Worm (Caenorhabditis elegans) whole organism, dauer: ENCODE results near the gene B0250.8.

Source experiments
- unc-62 ChIP-seq: sonication (generic microtip); optimal IDR thresholded peaks from 2 replicates; lab custom pipeline; 2017; ENCODE audit warnings: missing biosample characterization, missing genetic modification reagents, missing genetic modification characterization

Gene B0250.8

DNA sequence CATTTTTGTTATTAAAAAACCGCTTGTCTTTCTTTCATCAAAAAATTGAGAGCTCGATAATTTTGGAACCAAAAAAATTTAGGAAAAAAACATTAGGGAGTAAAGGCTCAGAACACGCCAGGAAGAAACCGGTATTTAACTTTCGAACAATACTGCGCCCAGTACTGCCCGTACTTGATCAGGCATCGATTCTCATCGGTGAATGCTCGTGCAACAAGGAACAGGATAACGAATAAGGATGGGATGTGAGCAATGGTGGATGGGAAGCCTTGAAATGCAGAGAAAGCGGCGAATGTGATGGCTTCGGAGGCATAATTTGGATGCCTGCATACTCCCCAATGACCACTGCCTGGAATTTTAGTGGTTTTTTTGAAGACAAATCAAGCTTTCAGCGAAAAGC is 10.5 kb upstream of the B0250.8 start:
- no peak for TF ChIP-seq unc-62 (GFP tag; lab: Kevin White, UChicago)

DNA sequence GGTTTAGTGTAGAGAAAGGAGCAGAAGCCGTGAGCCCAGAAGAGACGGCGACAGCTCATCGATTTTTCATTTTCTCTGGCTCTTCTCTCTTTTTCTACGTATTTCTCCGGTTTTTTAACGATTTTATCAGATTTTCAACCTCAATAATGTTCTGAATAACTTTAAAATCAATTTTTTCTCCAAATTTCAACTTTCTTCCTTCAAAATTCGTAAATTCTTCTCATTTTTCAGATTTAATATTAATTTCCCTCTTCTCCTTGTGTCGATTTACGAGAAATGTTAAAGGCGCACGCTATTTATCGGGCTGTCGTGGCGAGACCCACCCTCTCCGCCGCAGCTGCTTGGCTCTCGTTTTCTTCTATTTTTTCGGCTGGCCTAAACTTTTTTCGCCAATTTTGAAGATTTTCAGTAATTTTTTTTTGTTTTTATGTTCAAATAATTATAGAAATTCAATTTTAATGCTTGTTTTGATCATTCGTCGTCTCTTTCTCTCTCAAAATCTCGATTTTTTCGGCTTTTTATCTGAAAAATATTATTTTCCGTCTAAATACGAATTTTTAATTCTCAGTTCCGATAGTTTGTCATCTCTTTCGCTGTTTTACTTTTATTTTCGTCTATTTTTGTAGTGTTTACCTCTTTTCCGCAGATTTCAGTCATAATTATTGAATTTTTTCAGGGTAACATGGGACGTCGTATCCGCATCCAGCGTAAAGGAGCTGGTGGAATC is 8.9 kb upstream of the B0250.8 start, which contains the start of the genes calf-1 and rpl-2:
Gene calf-1, minus strand, starts transcription at position 77 of the 727 bp plus-strand sequence.
Gene rpl-2, plus strand, starts transcription at position 677 of the 727 bp plus-strand sequence.
- TF ChIP-seq unc-62 (GFP tag; lab: Kevin White, UChicago), result no peak

DNA sequence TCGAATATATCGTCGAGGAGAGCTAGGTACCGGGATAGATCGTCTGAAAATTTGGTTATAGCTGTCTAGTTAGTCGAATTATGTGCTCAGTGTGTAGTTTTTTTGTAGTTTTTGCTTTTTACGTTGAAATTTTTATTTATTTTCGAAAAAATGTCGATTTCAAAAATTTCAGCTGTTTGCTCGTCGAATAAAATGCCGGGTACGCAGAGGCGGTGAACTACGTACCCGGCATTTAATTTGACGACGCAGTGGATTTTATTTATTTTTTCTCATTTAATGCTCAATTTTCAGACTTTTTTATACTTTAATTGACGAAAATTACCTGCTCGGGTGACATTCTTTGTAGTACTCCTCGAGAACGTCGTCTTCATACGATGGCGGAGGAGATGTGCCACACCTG is 6.7 kb upstream of the B0250.8 start:
- no peak for TF ChIP-seq unc-62 (GFP tag; lab: Kevin White, UChicago)

- TF ChIP-seq unc-62 (GFP tag; lab: Kevin White, UChicago), result no peak
Observed at ce11 chrV:20476514-20476913, 6.2 kb upstream of the B0250.8 start.

ce11 chrV:20475830-20476229 is 5.5 kb upstream of the B0250.8 start, which contains the start of gene B0250.7:
B0250.7 (minus strand) TSS chrV:20476061.
- no peak for TF ChIP-seq unc-62 (GFP tag; lab: Kevin White, UChicago)

DNA sequence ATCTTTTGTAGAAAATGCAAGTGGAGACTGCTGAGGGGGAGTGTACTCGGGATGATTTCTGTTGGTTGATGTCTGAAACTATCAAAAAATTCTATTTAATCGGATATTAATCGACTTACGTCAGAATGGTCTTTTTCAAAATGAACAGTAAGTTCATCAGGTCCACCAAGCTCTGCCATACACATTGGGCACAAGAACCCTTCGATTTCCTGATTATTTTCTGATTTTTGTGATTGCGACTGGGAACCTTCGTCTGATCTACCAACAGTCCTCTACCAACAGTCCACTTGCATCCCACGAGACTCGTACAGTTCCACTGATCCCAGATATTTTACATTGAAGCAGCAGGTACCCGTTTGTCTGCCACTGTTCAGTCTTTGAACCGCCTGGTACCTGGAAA is 4.7 kb upstream of the B0250.8 start:
- TF ChIP-seq unc-62 (GFP tag; lab: Kevin White, UChicago), result no peak

- no peak for TF ChIP-seq unc-62 (GFP tag; lab: Kevin White, UChicago)
Observed at ce11 chrV:20464778-20465177, 5.5 kb downstream of the B0250.8 start.

DNA sequence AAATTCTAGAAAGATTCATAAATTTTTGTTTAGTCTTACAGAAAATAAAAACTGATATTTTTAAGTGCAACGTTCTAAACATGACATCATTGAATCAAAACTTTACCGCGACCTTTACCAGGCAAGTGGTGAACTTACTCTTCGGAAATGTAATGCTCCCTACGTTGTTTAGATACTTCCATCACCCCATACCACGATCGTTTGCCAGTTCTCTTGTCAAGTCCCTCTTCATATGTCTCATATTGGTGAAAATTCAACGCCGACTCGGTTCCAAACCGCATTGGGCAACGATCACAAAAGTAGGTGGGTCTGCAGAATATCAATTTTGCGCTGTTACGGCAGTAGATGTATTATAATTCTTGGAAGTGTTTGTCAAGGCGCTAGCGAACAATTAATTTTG is 9.5 kb downstream of the B0250.8 start, which contains the start of gene B0250.18:
Gene B0250.18, minus strand, starts transcription at position 101 of the 400 bp plus-strand sequence.
- TF ChIP-seq unc-62 (GFP tag; lab: Kevin White, UChicago), result no peak

DNA sequence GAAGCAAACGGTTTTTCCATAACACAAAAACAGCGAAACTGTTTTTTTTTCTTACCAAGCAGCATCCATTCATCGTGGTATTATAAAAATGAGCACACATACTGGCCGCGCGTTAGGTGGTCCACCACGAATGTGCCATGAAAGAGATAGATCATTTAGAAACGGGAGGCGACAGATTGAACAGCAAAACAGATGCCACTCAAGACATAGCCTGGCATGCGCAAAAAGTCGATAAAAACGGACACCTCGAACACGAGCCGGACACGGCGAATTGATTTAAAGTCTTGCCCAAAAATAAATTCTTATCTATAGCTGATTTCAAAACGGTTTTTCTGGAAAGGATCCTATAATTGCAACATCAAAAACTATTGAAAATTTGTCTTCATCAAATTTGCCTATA is 13.1 kb downstream of the B0250.8 start:
- TF ChIP-seq unc-62 (GFP tag; lab: Kevin White, UChicago), result no peak

ce11 chrV:20455637-20456036 is 14.6 kb downstream of the B0250.8 start:
- no peak for TF ChIP-seq unc-62 (GFP tag; lab: Kevin White, UChicago)

ce11 chrV:20453811-20454210 is 16.5 kb downstream of the B0250.8 start, which contains the start of gene srd-70:
srd-70 (plus strand) TSS chrV:20454111.
- no peak for TF ChIP-seq unc-62 (GFP tag; lab: Kevin White, UChicago)

DNA sequence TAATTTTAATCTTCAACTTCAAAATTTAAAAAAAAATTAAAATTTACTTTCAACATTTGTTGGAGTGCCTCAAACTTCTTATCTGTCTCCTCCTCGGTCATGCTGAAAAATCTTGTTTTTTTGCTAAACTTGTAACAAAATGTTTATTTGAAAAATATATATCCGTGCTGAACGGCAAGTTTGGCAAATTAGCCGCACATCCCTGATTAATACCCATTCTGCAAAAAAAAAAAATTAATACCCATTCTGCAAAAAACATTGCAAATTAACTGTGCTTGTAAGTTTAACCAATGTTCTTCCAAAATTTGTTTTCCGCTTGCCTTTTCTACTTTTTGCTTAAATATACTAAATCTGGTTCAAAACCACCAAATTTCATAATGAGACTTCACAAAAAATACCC is 17.2 kb downstream of the B0250.8 start, which contains the start of gene F48F5.6:
Gene F48F5.6, minus strand, starts transcription at position 101 of the 400 bp plus-strand sequence.
- TF ChIP-seq unc-62 (GFP tag; lab: Kevin White, UChicago), result no peak

- TF ChIP-seq unc-62 (GFP tag; lab: Kevin White, UChicago), result no peak
Observed at ce11 chrV:20451793-20452192, 18.5 kb downstream of the B0250.8 start.

- TF ChIP-seq unc-62 (GFP tag; lab: Kevin White, UChicago), result no peak
Observed at ce11 chrV:20445898-20446297, 24.4 kb downstream of the B0250.8 start.

ce11 chrV:20425183-20425400 is 45.2 kb downstream of the B0250.8 start, which contains the start of the genes fce-2 and F48F5.8:
fce-2 (plus strand) TSS chrV:20425301.
F48F5.8 (plus strand) TSS chrV:20425342.
- no peak for TF ChIP-seq unc-62 (GFP tag; lab: Kevin White, UChicago)

- TF ChIP-seq unc-62 (GFP tag; lab: Kevin White, UChicago), result no peak
Observed at ce11 chrV:20424229-20425182, 45.8 kb downstream of the B0250.8 start.
